Worm (Caenorhabditis elegans) whole organism, late embryonic: ENCODE results near the gene otpl-3.
A peak's percentile ranks its signal among the peaks of the same experiment; 100 is the strongest.

ENCODE experiments used
- C08G9.2 ChIP-seq: sonication (generic microtip); optimal IDR thresholded peaks from 2 replicates; lab custom pipeline; 2016; ENCODE audit warnings: mild to moderate bottlenecking, missing genetic modification characterization, moderate library complexity, missing compliant biosample characterization
- C38D4.7 ChIP-seq: fragments of 200-800 bp; sonication (Bioruptor generic); optimal IDR thresholded peaks from 2 replicates; lab custom pipeline; 2018; ENCODE audit warnings: mild to moderate bottlenecking, missing genetic modification characterization, moderate library complexity, missing compliant biosample characterization
- K02D7.2 ChIP-seq: sonication (generic microtip); optimal IDR thresholded peaks from 2 replicates; lab custom pipeline; 2017; ENCODE audit warnings: mild to moderate bottlenecking, missing genetic modification characterization, missing compliant biosample characterization
- T23F11.4 ChIP-seq: fragments of 200-800 bp; sonication (Bioruptor generic); optimal IDR thresholded peaks from 2 replicates; lab custom pipeline; 2018; ENCODE audit warnings: mild to moderate bottlenecking, missing genetic modification characterization, missing compliant biosample characterization
- ahr-1 ChIP-seq: sonication (generic microtip); optimal IDR thresholded peaks from 2 replicates; lab custom pipeline; 2016; ENCODE audit warnings: missing genetic modification characterization, missing compliant biosample characterization
- ceh-14 ChIP-seq: sonication (generic microtip); optimal IDR thresholded peaks from 2 replicates; lab custom pipeline; 2016; ENCODE audit warnings: missing genotype, missing genetic modification characterization, missing compliant biosample characterization
- ceh-2 ChIP-seq: sonication (generic microtip); optimal IDR thresholded peaks from 2 replicates; lab custom pipeline; 2016; ENCODE audit warnings: missing genotype, missing genetic modification characterization, missing compliant biosample characterization
- ceh-24 ChIP-seq: sonication (generic microtip); optimal IDR thresholded peaks from 2 replicates; lab custom pipeline; 2016; ENCODE audit warnings: mild to moderate bottlenecking, missing genetic modification characterization, missing compliant biosample characterization
- ceh-30 ChIP-seq: fragments of 150-350 bp; optimal IDR thresholded peaks from 2 replicates; lab custom pipeline; 2014; ENCODE audit warnings: missing biosample characterization, missing genetic modification characterization
- ceh-31 ChIP-seq: sonication (generic microtip); optimal IDR thresholded peaks from 2 replicates; lab custom pipeline; 2016; ENCODE audit warnings: missing genetic modification characterization, missing compliant biosample characterization
- ceh-9 ChIP-seq: sonication (generic microtip); optimal IDR thresholded peaks from 2 replicates; lab custom pipeline; 2016; ENCODE audit warnings: mild to moderate bottlenecking, missing genetic modification characterization, inconsistent platforms, missing compliant biosample characterization
- che-1 ChIP-seq: sonication (generic microtip); optimal IDR thresholded peaks from 2 replicates; lab custom pipeline; 2016; ENCODE audit warnings: mild to moderate bottlenecking, missing genetic modification characterization, missing compliant biosample characterization
- elt-2 ChIP-seq: sonication (generic microtip); optimal IDR thresholded peaks from 2 replicates; lab custom pipeline; 2016; ENCODE audit warnings: missing genetic modification reagents, missing genetic modification characterization, missing compliant biosample characterization
- ets-4 ChIP-seq: sonication (generic microtip); optimal IDR thresholded peaks from 2 replicates; lab custom pipeline; 2016; ENCODE audit warnings: missing genetic modification characterization, missing compliant biosample characterization
- fax-1 ChIP-seq: sonication (generic microtip); optimal IDR thresholded peaks from 2 replicates; lab custom pipeline; 2016; ENCODE audit warnings: missing genotype, missing genetic modification characterization, missing compliant biosample characterization
- fkh-10 ChIP-seq: fragments of 150-350 bp; optimal IDR thresholded peaks from 2 replicates; lab custom pipeline; 2014; ENCODE audit warnings: missing biosample characterization, missing genetic modification reagents, missing genetic modification characterization
- gmeb-2 ChIP-seq: sonication (generic microtip); optimal IDR thresholded peaks from 2 replicates; lab custom pipeline; 2016; ENCODE audit warnings: missing genetic modification characterization, inconsistent platforms, missing compliant biosample characterization
- hlh-8 ChIP-seq: sonication (generic microtip); optimal IDR thresholded peaks from 2 replicates; lab custom pipeline; 2016; ENCODE audit warnings: missing genotype, missing genetic modification characterization, missing compliant biosample characterization
- lim-6 ChIP-seq: sonication (generic microtip); optimal IDR thresholded peaks from 2 replicates; lab custom pipeline; 2016; ENCODE audit warnings: missing genetic modification characterization, missing compliant biosample characterization
- lin-11 ChIP-seq: fragments of 200-800 bp; sonication (Bioruptor generic); optimal IDR thresholded peaks from 2 replicates; lab custom pipeline; 2018; ENCODE audit warnings: mild to moderate bottlenecking, missing genetic modification characterization, missing compliant biosample characterization
- mec-3 ChIP-seq: sonication (generic microtip); optimal IDR thresholded peaks from 2 replicates; lab custom pipeline; 2016; ENCODE audit warnings: borderline replicate concordance, missing genetic modification characterization, missing compliant biosample characterization
- npax-4 ChIP-seq: sonication (generic microtip); optimal IDR thresholded peaks from 2 replicates; lab custom pipeline; 2016; ENCODE audit warnings: missing genetic modification characterization, missing compliant biosample characterization
- pag-3 ChIP-seq: sonication (generic microtip); optimal IDR thresholded peaks from 2 replicates; lab custom pipeline; 2016; ENCODE audit warnings: missing compliant biosample characterization, missing genetic modification characterization, borderline replicate concordance
- pax-1 ChIP-seq: fragments of 150-350 bp; optimal IDR thresholded peaks from 2 replicates; lab custom pipeline; 2014; ENCODE audit warnings: missing biosample characterization, missing genetic modification characterization
- pha-4 ChIP-seq: fragments of 150-350 bp; optimal IDR thresholded peaks from 2 replicates; lab custom pipeline; 2018; ENCODE audit warnings: missing biosample characterization, missing genetic modification reagents, missing genetic modification characterization
- pros-1 ChIP-seq: fragments of 150-350 bp; optimal IDR thresholded peaks from 2 replicates; lab custom pipeline; 2014; ENCODE audit warnings: missing biosample characterization, missing genetic modification reagents, missing genetic modification characterization
- ref-2 ChIP-seq: sonication (generic microtip); optimal IDR thresholded peaks from 2 replicates; lab custom pipeline; 2016; ENCODE audit warnings: missing genetic modification characterization, missing compliant biosample characterization
- rnt-1 ChIP-seq: sonication (generic microtip); optimal IDR thresholded peaks from 2 replicates; lab custom pipeline; 2016; ENCODE audit warnings: missing genetic modification characterization, missing compliant biosample characterization
- sdc-2 ChIP-seq: sonication (generic microtip); optimal IDR thresholded peaks from 2 replicates; lab custom pipeline; 2016; ENCODE audit warnings: missing genotype, missing genetic modification characterization, missing compliant biosample characterization
- sox-4 ChIP-seq: sonication (generic microtip); optimal IDR thresholded peaks from 2 replicates; lab custom pipeline; 2017; ENCODE audit warnings: mild to moderate bottlenecking, missing genetic modification characterization, inconsistent platforms, missing compliant biosample characterization
- syd-9 ChIP-seq: sonication (generic microtip); optimal IDR thresholded peaks from 2 replicates; lab custom pipeline; 2016; ENCODE audit warnings: mild to moderate bottlenecking, missing genetic modification characterization, moderate library complexity, missing compliant biosample characterization
- ttx-3 ChIP-seq: sonication (generic microtip); optimal IDR thresholded peaks from 2 replicates; lab custom pipeline; 2016; ENCODE audit warnings: missing genetic modification reagents, missing genetic modification characterization, missing compliant biosample characterization
- unc-42 ChIP-seq: sonication (generic microtip); optimal IDR thresholded peaks from 2 replicates; lab custom pipeline; 2016; ENCODE audit warnings: missing genotype, missing genetic modification characterization, missing compliant biosample characterization
- unc-55 ChIP-seq: sonication (generic microtip); optimal IDR thresholded peaks from 2 replicates; lab custom pipeline; 2017; ENCODE audit warnings: missing biosample characterization, missing genetic modification reagents, missing genetic modification characterization
- unc-86 ChIP-seq: sonication (generic microtip); optimal IDR thresholded peaks from 2 replicates; lab custom pipeline; 2016; ENCODE audit warnings: missing genetic modification characterization, missing compliant biosample characterization
- zip-5 ChIP-seq: sonication (generic microtip); optimal IDR thresholded peaks from 2 replicates; lab custom pipeline; 2016; ENCODE audit warnings: missing genetic modification characterization, missing compliant biosample characterization

otpl-3 gene

ce11 chrX:6894104-6894503 is 30.5 kb downstream of the otpl-3 start:
- TF ChIP-seq ceh-2 (tag; lab: Kevin White, UChicago) (no peak), ceh-14 (tag; lab: Kevin White, UChicago) (no peak), sdc-2 (tag; lab: Kevin White, UChicago) (no peak), C08G9.2 (no peak), mec-3 (tag; lab: Kevin White, UChicago) (no peak), pax-1 (tag; lab: Kevin White, UChicago) (no peak), npax-4 (tag; lab: Kevin White, UChicago) (no peak), syd-9 (tag; lab: Kevin White, UChicago) (no peak), unc-55 (peak; percentile 91), zip-5 (tag; lab: Kevin White, UChicago) (no peak), ets-4 (tag; lab: Kevin White, UChicago) (no peak), ceh-30 (no peak), rnt-1 (tag; lab: Kevin White, UChicago) (peak; percentile 64)
- TF ChIP-seq, all 69 proteins: peak for 2

ce11 chrX:6893074-6893473 is 31.5 kb downstream of the otpl-3 start:
- TF ChIP-seq ceh-31 (peak; percentile 40), ref-2 (tag; lab: Kevin White, UChicago) (no peak), unc-42 (tag; lab: Kevin White, UChicago) (peak; percentile 49)

ce11 chrX:6889374-6889773 is 35.2 kb downstream of the otpl-3 start, which contains the start of gene unc-6:
unc-6 (plus strand) TSS chrX:6889674.
- TF ChIP-seq rnt-1 (tag; lab: Kevin White, UChicago), result no peak
- TF ChIP-seq syd-9 (tag; lab: Kevin White, UChicago), result no peak
- no peak for TF ChIP-seq pha-4 (tag; lab: Kevin White, UChicago)
- TF ChIP-seq sox-4 (tag; lab: Kevin White, UChicago), result no peak
- TF ChIP-seq fkh-10 (GFP tag; lab: Kevin White, UChicago), result no peak

ce11 chrX:6888208-6888607 is 36.4 kb downstream of the otpl-3 start:
- TF ChIP-seq che-1 (tag; lab: Kevin White, UChicago), result no peak
- TF ChIP-seq pha-4 (tag; lab: Kevin White, UChicago), result no peak
- no peak for TF ChIP-seq ceh-9
- no peak for TF ChIP-seq lim-6 (tag; lab: Kevin White, UChicago)
- TF ChIP-seq C38D4.7 (GFP tag; lab: Kevin White, UChicago), result no peak
- TF ChIP-seq C08G9.2, result no peak
- no peak for TF ChIP-seq pros-1 (tag; lab: Kevin White, UChicago)
- no peak for TF ChIP-seq lin-11 (tag; lab: Kevin White, UChicago)
- no peak for TF ChIP-seq pag-3
- TF ChIP-seq, all 69 proteins: peak for 0

- TF ChIP-seq ttx-3, result no peak
- TF ChIP-seq zip-5 (tag; lab: Kevin White, UChicago), result no peak
- no peak for TF ChIP-seq fax-1 (tag; lab: Kevin White, UChicago)
- peak; percentile 25 for TF ChIP-seq elt-2 (tag; lab: Kevin White, UChicago)
- TF ChIP-seq hlh-8 (tag; lab: Kevin White, UChicago), result no peak
- no peak for TF ChIP-seq ceh-24 (tag; lab: Kevin White, UChicago)
These were observed 39.2 kb downstream of the otpl-3 start, which contains the start of gene F41C6.7 for ce11 chrX:6885227-6885853. F41C6.7 (minus strand) TSS chrX:6885277.

ce11 chrX:6884439-6884838 is 40.1 kb downstream of the otpl-3 start:
- TF ChIP-seq K02D7.2 (tag; lab: Kevin White, UChicago) (no peak), pax-1 (tag; lab: Kevin White, UChicago) (no peak), unc-86 (tag; lab: Kevin White, UChicago) (no peak), rnt-1 (tag; lab: Kevin White, UChicago) (no peak), T23F11.4 (no peak), ceh-31 (no peak), gmeb-2 (tag; lab: Kevin White, UChicago) (no peak), ahr-1 (tag; lab: Kevin White, UChicago) (no peak), syd-9 (tag; lab: Kevin White, UChicago) (no peak)
